Worm (Caenorhabditis elegans) whole organism, late embryonic: ENCODE data around the gene ran-1.

ENCODE experiments used
- ceh-14 ChIP-seq: sonication (generic microtip); optimal IDR thresholded peaks from 2 replicates; lab custom pipeline; 2016; ENCODE audit warnings: missing genotype, missing genetic modification characterization, missing compliant biosample characterization
- dmd-4 ChIP-seq: sonication (generic microtip); optimal IDR thresholded peaks from 2 replicates; lab custom pipeline; 2016; ENCODE audit warnings: borderline replicate concordance, missing genetic modification characterization, missing compliant biosample characterization
- hlh-6 ChIP-seq: sonication (generic microtip); optimal IDR thresholded peaks from 2 replicates; lab custom pipeline; 2016; ENCODE audit warnings: missing genotype, missing genetic modification characterization, missing compliant biosample characterization
- nfya-1 ChIP-seq: sonication (generic microtip); optimal IDR thresholded peaks from 2 replicates; lab custom pipeline; 2017; ENCODE audit warnings: missing genetic modification characterization, mild to moderate bottlenecking, missing compliant biosample characterization, antibody characterized with exemption, moderate library complexity
- nhr-11 ChIP-seq: fragments of 150-350 bp; optimal IDR thresholded peaks from 2 replicates; lab custom pipeline; 2014; ENCODE audit warnings: missing biosample characterization, missing genetic modification characterization
- pqm-1 ChIP-seq: sonication (generic microtip); optimal IDR thresholded peaks from 2 replicates; lab custom pipeline; 2016; ENCODE audit warnings: missing genetic modification characterization, missing compliant biosample characterization

ce11 chrIII:10757540-10757939 is 10.0 kb upstream of the ran-1 start, which contains the start of gene rnf-113:
- TF ChIP-seq pqm-1 (tag; lab: Kevin White, UChicago) (no peak), nfya-1 (tag; lab: Kevin White, UChicago) (no peak), nhr-11 (tag; lab: Kevin White, UChicago) (no peak), ceh-14 (tag; lab: Kevin White, UChicago) (no peak), dmd-4 (tag; lab: Kevin White, UChicago) (no peak), hlh-6 (tag; lab: Kevin White, UChicago) (no peak)
